Fruit fly (Drosophila melanogaster) whole organism, prepupa: ENCODE measurements around the gene CG14545.

Source experiments
- CG34406 ChIP-seq: fragments of 200-800 bp; sonication (Bioruptor generic); optimal IDR thresholded peaks from 3 replicates; lab custom pipeline; 2016; ENCODE audit warnings: missing biosample characterization, missing genetic modification characterization
- Eip78C ChIP-seq: fragments of 200-800 bp; sonication (Bioruptor generic); peaks from one replicate; lab custom pipeline; 2016; ENCODE audit warnings: missing biosample characterization, missing genetic modification characterization
- achi ChIP-seq: fragments of 200-800 bp; sonication (Bioruptor generic); optimal IDR thresholded peaks from 3 replicates; lab custom pipeline; 2016; ENCODE audit warnings: missing biosample characterization, missing genetic modification characterization
- pdm3 ChIP-seq: fragments of 200-800 bp; sonication (Bioruptor generic); optimal IDR thresholded peaks from 3 replicates; lab custom pipeline; 2016; ENCODE audit warnings: missing biosample characterization, missing genetic modification characterization

dm6 chr3R:25876639-25877038 lies 25.5 kb upstream of the CG14545 start:
- TF ChIP-seq Eip78C (no peak), achi (GFP tag; lab: Kevin White, UChicago) (no peak), pdm3 (GFP tag; lab: Kevin White, UChicago) (no peak), CG34406 (GFP tag; lab: Kevin White, UChicago) (no peak)
